Worm (Caenorhabditis elegans) whole organism, L1 larva: ENCODE data around the gene F35B12.9.

Experiments
- C04F5.9 ChIP-seq: sonication (generic microtip); optimal IDR thresholded peaks from 2 replicates; lab custom pipeline; 2016; ENCODE audit warnings: missing genetic modification characterization, missing compliant biosample characterization
- ceh-82 ChIP-seq, 3 experiments: fragments of 150-350 bp in 1 of 3; sonication (generic microtip) in 2 of 3; optimal IDR thresholded peaks; 2 replicates each; lab custom pipeline; 2014 to 2017; ENCODE audit warnings: missing biosample characterization in 3 of 3, missing genetic modification characterization in 3 of 3
- lin-35 ChIP-seq, 2 experiments: fragments of 150-350 bp; optimal IDR thresholded peaks; 2 replicates each; lab custom pipeline; 2014; ENCODE audit warnings: missing biosample characterization in 2 of 2, missing genetic modification characterization in 2 of 2, missing genetic modification reagents in 2 of 2
- nhr-237 ChIP-seq: fragments of 150-350 bp; optimal IDR thresholded peaks from 2 replicates; lab custom pipeline; 2014; ENCODE audit warnings: missing biosample characterization, missing genetic modification characterization
- pqm-1 ChIP-seq: sonication (generic microtip); optimal IDR thresholded peaks from 3 replicates; lab custom pipeline; 2017; ENCODE audit warnings: missing biosample characterization, missing genetic modification characterization
- unc-130 ChIP-seq: fragments of 150-350 bp; optimal IDR thresholded peaks from 2 replicates; lab custom pipeline; 2017; ENCODE audit warnings: missing biosample characterization, missing genetic modification characterization, inconsistent platforms

- TF ChIP-seq ceh-82 (tag; optimal IDR thresholded peaks at IDR 0.05; lab: Kevin White, UChicago) (no peak), lin-35 (GFP tag; optimal IDR thresholded peaks at IDR 0.05; lab: Kevin White, UChicago) (no peak), C04F5.9 (tag; lab: Kevin White, UChicago) (no peak), nhr-237 (tag; lab: Kevin White, UChicago) (no peak), unc-130 (tag; lab: Kevin White, UChicago) (no peak), pqm-1 (tag; lab: Kevin White, UChicago) (peak; percentile 57)
These were observed 49.7 kb downstream of the F35B12.9 start, which contains the start of gene zip-10 for ce11 chrV:11650720-11651119.
